Worm (Caenorhabditis elegans) whole organism, L1 larva: ENCODE measurements around the gene srb-1.

ENCODE experiments used
- C16A3.4 ChIP-seq: fragments of 150-350 bp; optimal IDR thresholded peaks from 2 replicates; lab custom pipeline; 2014; ENCODE audit warnings: missing biosample characterization, missing genetic modification characterization
- ceh-88 ChIP-seq: fragments of 200-800 bp; sonication (Bioruptor generic); IDR thresholded peaks from 2 replicates; pipeline ENCODE4 v1.3.6; 2022; ENCODE audit warnings: missing genetic modification characterization, missing compliant biosample characterization
- dpl-1 ChIP-seq, 3 experiments: fragments of 150-350 bp in 2 of 3; sonication (generic microtip) in 1 of 3; optimal IDR thresholded peaks; 2 replicates each; lab custom pipeline; 2014 to 2017; ENCODE audit warnings: missing biosample characterization in 3 of 3, missing genetic modification characterization in 3 of 3, missing genetic modification reagents in 3 of 3
- elt-3 ChIP-seq, 6 experiments: fragments of 150-350 bp in 1 of 6; sonication (generic microtip); optimal IDR thresholded peaks; 2 replicates each; lab custom pipeline; 2017 to 2018; ENCODE audit warnings: missing biosample characterization in 6 of 6, missing genetic modification characterization in 6 of 6, inconsistent platforms in 1 of 6
- fkh-4 ChIP-seq: sonication (generic microtip); optimal IDR thresholded peaks from 2 replicates; lab custom pipeline; 2016; ENCODE audit warnings: missing compliant biosample characterization, missing genetic modification characterization, borderline replicate concordance
- lin-39 ChIP-seq: fragments of 150-350 bp; optimal IDR thresholded peaks from 2 replicates; lab custom pipeline; 2014; ENCODE audit warnings: missing biosample characterization, missing genetic modification reagents, missing genetic modification characterization
- mab-9 ChIP-seq: fragments of 200-800 bp; sonication (Bioruptor generic); IDR thresholded peaks from 2 replicates; pipeline ENCODE4 v1.3.6; 2022; ENCODE audit warnings: missing genetic modification reagents, missing genetic modification characterization, missing compliant biosample characterization
- nhr-11 ChIP-seq: fragments of 150-350 bp; optimal IDR thresholded peaks from 2 replicates; lab custom pipeline; 2014; ENCODE audit warnings: missing biosample characterization, missing genetic modification characterization
- nhr-77 ChIP-seq: fragments of 150-350 bp; optimal IDR thresholded peaks from 2 replicates; lab custom pipeline; 2014; ENCODE audit warnings: missing biosample characterization, missing genetic modification characterization
- pax-3 ChIP-seq: fragments of 200-800 bp; sonication (Bioruptor generic); optimal IDR thresholded peaks from 2 replicates; lab custom pipeline; 2018; ENCODE audit warnings: mild to moderate bottlenecking, missing genetic modification characterization, moderate library complexity, missing compliant biosample characterization
- unc-62 ChIP-seq: fragments of 150-350 bp; optimal IDR thresholded peaks from 2 replicates; lab custom pipeline; 2014; ENCODE audit warnings: missing biosample characterization, missing genetic modification reagents, missing genetic modification characterization
- unc-86 ChIP-seq: sonication (generic microtip); optimal IDR thresholded peaks from 2 replicates; lab custom pipeline; 2016; ENCODE audit warnings: missing genetic modification characterization, missing compliant biosample characterization
- zag-1 ChIP-seq: fragments of 150-350 bp; optimal IDR thresholded peaks from 2 replicates; lab custom pipeline; 2014; ENCODE audit warnings: missing biosample characterization, missing genetic modification characterization

DNA sequence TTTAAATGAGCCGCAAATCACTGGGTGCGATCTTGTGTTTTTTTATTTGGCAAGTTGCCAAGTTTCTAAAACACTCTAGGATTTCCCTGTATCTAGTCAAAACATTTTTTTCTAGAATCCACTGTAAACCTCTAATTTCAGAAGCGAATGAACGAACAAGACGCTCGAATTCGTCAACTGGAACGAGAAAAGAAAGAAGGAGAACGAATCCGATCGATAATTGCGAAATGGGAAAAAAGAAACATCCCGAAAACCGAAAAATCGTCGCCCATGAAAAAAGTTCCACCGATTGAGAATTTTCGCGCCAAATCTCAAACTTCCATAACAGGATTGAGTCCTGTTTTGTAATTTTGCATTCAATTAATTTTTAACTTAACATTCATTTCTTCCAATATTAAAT, 6.1 kb upstream of the srb-1 start:
- TF ChIP-seq nhr-11 (tag; lab: Kevin White, UChicago) (no peak), lin-39 (no peak), mab-9 (GFP tag; lab: Robert Waterston, UW) (no peak), dpl-1 (GFP tag; optimal IDR thresholded peaks at IDR 0.05; lab: Kevin White, UChicago) (no peak), fkh-4 (no peak), C16A3.4 (tag; lab: Kevin White, UChicago) (no peak), unc-62 (GFP tag; lab: Kevin White, UChicago) (no peak), elt-3 (tag; optimal IDR thresholded peaks at IDR 0.05; lab: Kevin White, UChicago) (no peak), pax-3 (no peak), ceh-88 (GFP tag; lab: Robert Waterston, UW) (no peak), nhr-77 (tag; lab: Kevin White, UChicago) (no peak), zag-1 (no peak), unc-86 (no peak)
